Worm (Caenorhabditis elegans) whole organism, L1 larva: ENCODE data around the gene sms-1.

ENCODE experiments used
- C16A3.4 ChIP-seq: fragments of 150-350 bp; optimal IDR thresholded peaks from 2 replicates; lab custom pipeline; 2014; ENCODE audit warnings: missing biosample characterization, missing genetic modification characterization
- C34B4.2 ChIP-seq: sonication (generic microtip); optimal IDR thresholded peaks from 2 replicates; lab custom pipeline; 2017; ENCODE audit warnings: mild to moderate bottlenecking, missing genetic modification characterization, missing compliant biosample characterization
- Y116A8C.19 ChIP-seq: sonication (generic microtip); optimal IDR thresholded peaks from 2 replicates; lab custom pipeline; 2016; ENCODE audit warnings: missing compliant biosample characterization, missing genetic modification characterization, borderline replicate concordance
- aha-1 ChIP-seq: fragments of 150-350 bp; optimal IDR thresholded peaks from 2 replicates; lab custom pipeline; 2014; ENCODE audit warnings: missing biosample characterization, missing genetic modification characterization
- ama-1 ChIP-seq: fragments of 150-350 bp; optimal IDR thresholded peaks from 2 replicates; lab custom pipeline; 2014
- blmp-1 ChIP-seq: fragments of 150-350 bp; optimal IDR thresholded peaks from 2 replicates; lab custom pipeline; 2014; ENCODE audit warnings: missing biosample characterization, missing genetic modification characterization
- ceh-82 ChIP-seq, 3 experiments: fragments of 150-350 bp in 1 of 3; sonication (generic microtip) in 2 of 3; optimal IDR thresholded peaks; 2 replicates each; lab custom pipeline; 2014 to 2017; ENCODE audit warnings: missing biosample characterization in 3 of 3, missing genetic modification characterization in 3 of 3
- dpl-1 ChIP-seq, 3 experiments: fragments of 150-350 bp in 2 of 3; sonication (generic microtip) in 1 of 3; optimal IDR thresholded peaks; 2 replicates each; lab custom pipeline; 2014 to 2017; ENCODE audit warnings: missing biosample characterization in 3 of 3, missing genetic modification characterization in 3 of 3, missing genetic modification reagents in 3 of 3
- dsc-1 ChIP-seq: sonication (generic microtip); optimal IDR thresholded peaks from 2 replicates; lab custom pipeline; 2016; ENCODE audit warnings: mild to moderate bottlenecking, missing genetic modification characterization, missing compliant biosample characterization
- efl-1 ChIP-seq, 4 experiments: fragments of 150-350 bp; optimal IDR thresholded peaks in 3 of 4; peaks in 1 of 4; 1 replicate in 1 of 4; 2 replicates in 3 of 4; lab custom pipeline; 2014; ENCODE audit warnings: missing biosample characterization in 2 of 4, missing genetic modification characterization in 2 of 4, missing genetic modification reagents in 2 of 4
- efl-3 ChIP-seq: fragments of 200-800 bp; sonication (Bioruptor generic); optimal IDR thresholded peaks from 2 replicates; lab custom pipeline; 2018; ENCODE audit warnings: mild to moderate bottlenecking, missing genetic modification characterization, missing compliant biosample characterization
- egl-27 ChIP-seq, 2 experiments: fragments of 150-350 bp in 1 of 2; sonication (generic microtip); optimal IDR thresholded peaks; 3 replicates each; lab custom pipeline; 2017 to 2018; ENCODE audit warnings: missing biosample characterization in 2 of 2, missing genetic modification characterization in 2 of 2, missing genetic modification reagents in 2 of 2
- elt-2 ChIP-seq: sonication (generic microtip); optimal IDR thresholded peaks from 2 replicates; lab custom pipeline; 2016; ENCODE audit warnings: missing genetic modification characterization, mild to moderate bottlenecking, inconsistent platforms, missing compliant biosample characterization, missing genetic modification reagents
- elt-3 ChIP-seq, 6 experiments: fragments of 150-350 bp in 1 of 6; sonication (generic microtip); optimal IDR thresholded peaks; 2 replicates each; lab custom pipeline; 2017 to 2018; ENCODE audit warnings: missing biosample characterization in 6 of 6, missing genetic modification characterization in 6 of 6, inconsistent platforms in 1 of 6
- fkh-8 ChIP-seq: sonication (generic microtip); optimal IDR thresholded peaks from 2 replicates; lab custom pipeline; 2016; ENCODE audit warnings: mild to moderate bottlenecking, missing genetic modification characterization, missing compliant biosample characterization
- grh-1 ChIP-seq: fragments of 200-800 bp; sonication (Bioruptor generic); IDR thresholded peaks from 2 replicates; pipeline ENCODE4 v1.3.6; 2022; ENCODE audit warnings: missing genetic modification reagents, missing genetic modification characterization, missing compliant biosample characterization
- isw-1 ChIP-seq: fragments of 200-800 bp; sonication (Bioruptor generic); IDR thresholded peaks from 2 replicates; pipeline ENCODE4 v1.3.6; 2022; ENCODE audit warnings: missing genetic modification characterization, missing compliant biosample characterization
- lin-14 ChIP-seq: fragments of 200-800 bp; sonication (Bioruptor generic); optimal IDR thresholded peaks from 2 replicates; lab custom pipeline; 2018; ENCODE audit warnings: mild to moderate bottlenecking, missing genetic modification characterization, moderate library complexity, missing compliant biosample characterization
- lin-15B ChIP-seq: fragments of 150-350 bp; sonication (generic microtip); optimal IDR thresholded peaks from 3 replicates; lab custom pipeline; 2014; ENCODE audit warnings: missing biosample characterization, missing genetic modification characterization
- lin-35 ChIP-seq, 2 experiments: fragments of 150-350 bp; optimal IDR thresholded peaks; 2 replicates each; lab custom pipeline; 2014; ENCODE audit warnings: missing biosample characterization in 2 of 2, missing genetic modification characterization in 2 of 2, missing genetic modification reagents in 2 of 2
- lir-3 ChIP-seq: sonication (generic microtip); optimal IDR thresholded peaks from 2 replicates; lab custom pipeline; 2016; ENCODE audit warnings: mild to moderate bottlenecking, missing genetic modification characterization, moderate library complexity, missing compliant biosample characterization; ENCODE audit not compliant: poor library complexity
- lsy-2 ChIP-seq, 2 experiments: fragments of 150-350 bp; optimal IDR thresholded peaks; 2 replicates each; lab custom pipeline; 2014; ENCODE audit warnings: missing biosample characterization in 2 of 2, missing genetic modification characterization in 2 of 2
- mab-9 ChIP-seq: fragments of 200-800 bp; sonication (Bioruptor generic); IDR thresholded peaks from 2 replicates; pipeline ENCODE4 v1.3.6; 2022; ENCODE audit warnings: missing genetic modification reagents, missing genetic modification characterization, missing compliant biosample characterization
- mdl-1 ChIP-seq, 2 experiments: fragments of 150-350 bp; optimal IDR thresholded peaks; 2 replicates each; lab custom pipeline; 2014 to 2017; ENCODE audit warnings: missing biosample characterization in 2 of 2, missing genetic modification characterization in 2 of 2, inconsistent platforms in 1 of 2
- mep-1 ChIP-seq: fragments of 150-350 bp; optimal IDR thresholded peaks from 2 replicates; lab custom pipeline; 2014; ENCODE audit warnings: missing biosample characterization, missing genetic modification characterization
- nhr-12 ChIP-seq: sonication (generic microtip); optimal IDR thresholded peaks from 2 replicates; lab custom pipeline; 2017; ENCODE audit warnings: missing biosample characterization, missing genetic modification characterization
- nhr-19 ChIP-seq: fragments of 200-800 bp; sonication (Bioruptor generic); conservative IDR thresholded peaks from 2 replicates; pipeline ENCODE4 v1.3.6; 2022; ENCODE audit warnings: missing genetic modification characterization, missing compliant biosample characterization
- nhr-20 ChIP-seq: sonication (generic microtip); optimal IDR thresholded peaks from 2 replicates; lab custom pipeline; 2016; ENCODE audit warnings: mild to moderate bottlenecking, missing genetic modification characterization, missing compliant biosample characterization
- nhr-237 ChIP-seq: fragments of 150-350 bp; optimal IDR thresholded peaks from 2 replicates; lab custom pipeline; 2014; ENCODE audit warnings: missing biosample characterization, missing genetic modification characterization
- nhr-47 ChIP-seq: sonication (generic microtip); optimal IDR thresholded peaks from 2 replicates; lab custom pipeline; 2016; ENCODE audit warnings: mild to moderate bottlenecking, missing genetic modification characterization, moderate library complexity, missing compliant biosample characterization
- nhr-71 ChIP-seq: sonication (generic microtip); optimal IDR thresholded peaks from 2 replicates; lab custom pipeline; 2016; ENCODE audit warnings: mild to moderate bottlenecking, missing genetic modification characterization, moderate library complexity, missing compliant biosample characterization
- nhr-76 ChIP-seq: sonication (generic microtip); optimal IDR thresholded peaks from 2 replicates; lab custom pipeline; 2017; ENCODE audit warnings: missing biosample characterization, missing genetic modification characterization
- nhr-84 ChIP-seq: sonication (generic microtip); optimal IDR thresholded peaks from 2 replicates; lab custom pipeline; 2017; ENCODE audit warnings: missing biosample characterization, missing genetic modification characterization
- nhr-85 ChIP-seq: sonication (generic microtip); peaks from one replicate; lab custom pipeline; 2016; ENCODE audit warnings: missing genetic modification characterization, inconsistent platforms, missing compliant biosample characterization
- nhr-90 ChIP-seq: sonication (generic microtip); optimal IDR thresholded peaks from 2 replicates; lab custom pipeline; 2016; ENCODE audit warnings: mild to moderate bottlenecking, missing genetic modification characterization, missing compliant biosample characterization; ENCODE audit not compliant: poor library complexity
- pax-3 ChIP-seq: fragments of 200-800 bp; sonication (Bioruptor generic); optimal IDR thresholded peaks from 2 replicates; lab custom pipeline; 2018; ENCODE audit warnings: mild to moderate bottlenecking, missing genetic modification characterization, moderate library complexity, missing compliant biosample characterization
- pqm-1 ChIP-seq: sonication (generic microtip); optimal IDR thresholded peaks from 3 replicates; lab custom pipeline; 2017; ENCODE audit warnings: missing biosample characterization, missing genetic modification characterization
- snu-23 ChIP-seq: sonication (generic microtip); optimal IDR thresholded peaks from 2 replicates; lab custom pipeline; 2016; ENCODE audit warnings: missing genetic modification characterization, missing compliant biosample characterization
- sptf-1 ChIP-seq: fragments of 150-350 bp; optimal IDR thresholded peaks from 2 replicates; lab custom pipeline; 2014; ENCODE audit warnings: missing biosample characterization, missing genetic modification characterization
- sup-37 ChIP-seq: fragments of 200-800 bp; sonication (Bioruptor generic); optimal IDR thresholded peaks from 2 replicates; lab custom pipeline; 2018; ENCODE audit warnings: mild to moderate bottlenecking, missing genetic modification characterization, missing compliant biosample characterization
- tbx-2 ChIP-seq: sonication (generic microtip); optimal IDR thresholded peaks from 2 replicates; lab custom pipeline; 2016; ENCODE audit warnings: missing genetic modification characterization, missing compliant biosample characterization
- tlp-1 ChIP-seq: fragments of 150-350 bp; optimal IDR thresholded peaks from 2 replicates; lab custom pipeline; 2014; ENCODE audit warnings: missing biosample characterization, missing genetic modification characterization
- unc-86 ChIP-seq: sonication (generic microtip); optimal IDR thresholded peaks from 2 replicates; lab custom pipeline; 2016; ENCODE audit warnings: missing genetic modification characterization, missing compliant biosample characterization
- zag-1 ChIP-seq: fragments of 150-350 bp; optimal IDR thresholded peaks from 2 replicates; lab custom pipeline; 2014; ENCODE audit warnings: missing biosample characterization, missing genetic modification characterization
- zip-4 ChIP-seq: fragments of 200-800 bp; sonication (Bioruptor generic); optimal IDR thresholded peaks from 2 replicates; lab custom pipeline; 2018; ENCODE audit warnings: mild to moderate bottlenecking, missing genetic modification characterization, moderate library complexity, missing compliant biosample characterization

Gene sms-1

DNA sequence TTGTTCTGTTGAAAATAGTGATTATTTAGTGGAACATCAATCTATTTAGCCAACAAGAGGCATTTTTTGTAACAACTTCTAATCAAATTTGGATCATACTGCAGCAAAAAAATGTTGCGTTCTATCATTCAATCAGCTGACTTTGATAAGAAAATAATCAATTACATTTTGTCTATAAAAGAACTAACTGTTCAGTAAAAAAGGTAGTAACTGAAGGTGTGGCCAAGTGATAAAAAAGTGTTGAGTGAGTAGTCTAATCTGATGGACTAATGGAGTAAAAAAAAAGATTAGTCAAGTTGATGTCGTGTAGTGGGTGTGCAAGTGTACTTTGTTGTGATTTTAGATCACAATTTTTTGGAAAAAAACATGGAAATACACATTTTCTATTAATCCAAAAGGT is 5.6 kb downstream of the sms-1 start (continued):
- no peak for TF ChIP-seq nhr-19 (GFP tag; lab: Robert Waterston, UW)
- TF ChIP-seq dsc-1 (tag; lab: Kevin White, UChicago), result no peak
- no peak for TF ChIP-seq nhr-12

DNA sequence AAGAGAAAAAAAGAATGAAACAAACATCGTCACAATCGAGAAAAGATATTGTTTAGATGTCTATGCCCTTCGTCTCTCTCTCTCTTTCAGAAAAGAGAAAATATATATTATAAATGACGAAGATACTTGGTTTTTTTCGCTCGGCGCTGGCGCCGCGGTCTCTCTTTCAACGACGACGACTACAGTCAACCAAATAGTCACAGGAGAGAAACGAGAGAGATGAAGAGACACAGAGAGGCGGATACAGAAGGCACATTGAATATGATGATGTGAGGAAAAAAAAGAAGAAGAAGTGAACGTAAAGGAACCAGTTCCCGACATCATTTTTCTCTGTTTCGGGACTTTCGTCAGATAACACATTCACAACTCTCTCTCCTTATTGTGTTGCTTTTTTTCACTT is 6.6 kb downstream of the sms-1 start:
- TF ChIP-seq egl-27 (tag; optimal IDR thresholded peaks at IDR 0.05; lab: Kevin White, UChicago) (no peak), nhr-90 (peak; percentile 69), tbx-2 (tag; lab: Kevin White, UChicago) (peak; percentile 25), dpl-1 (GFP tag; optimal IDR thresholded peaks at IDR 0.05; lab: Kevin White, UChicago) (peak in 1 of 3 experiments; percentile 3), fkh-8 (no peak), nhr-71 (tag; lab: Kevin White, UChicago) (peak; percentile 74), nhr-19 (GFP tag; lab: Robert Waterston, UW) (peak; percentile 36; the same call in 1 of the 2 replicates), elt-3 (tag; optimal IDR thresholded peaks at IDR 0.05; lab: Kevin White, UChicago) (peak in 3 of 6 experiments; percentile 11 to 74 (median 67)), ceh-82 (tag; optimal IDR thresholded peaks at IDR 0.05; lab: Kevin White, UChicago) (no peak), mdl-1 (tag; optimal IDR thresholded peaks at IDR 0.05; lab: Kevin White, UChicago) (no peak), mep-1 (tag; lab: Kevin White, UChicago) (peak; percentile 33), efl-1 (optimal IDR thresholded peaks at IDR 0.05; lab: Kevin White, UChicago) (peak in 1 of 2 experiments; percentile 0), efl-1 (GFP tag; optimal IDR thresholded peaks at IDR 0.05 in 1 of 2; lab: Kevin White, UChicago) (peak in 1 of 2 experiments; percentile 35), zip-4 (no peak), lir-3 (no peak), nhr-237 (tag; lab: Kevin White, UChicago) (no peak), lin-14 (peak; percentile 85), lsy-2 (tag; optimal IDR thresholded peaks at IDR 0.05; lab: Kevin White, UChicago) (peak in 1 of 2 experiments; percentile 60), nhr-20 (tag; lab: Kevin White, UChicago) (peak; percentile 83), nhr-12 (no peak), nhr-85 (peak; percentile 98), isw-1 (GFP tag; lab: Robert Waterston, UW) (no peak), grh-1 (GFP tag; lab: Robert Waterston, UW) (peak; percentile 46; the same call in 1 of the 2 replicates), nhr-76 (no peak), blmp-1 (tag; lab: Kevin White, UChicago) (peak; percentile 94), lin-35 (GFP tag; optimal IDR thresholded peaks at IDR 0.05; lab: Kevin White, UChicago) (peak; percentile 9 to 54), nhr-47 (tag; lab: Kevin White, UChicago) (peak; percentile 33), snu-23 (GFP tag; lab: Kevin White, UChicago) (peak; percentile 60), nhr-84 (tag; lab: Kevin White, UChicago) (no peak)

DNA sequence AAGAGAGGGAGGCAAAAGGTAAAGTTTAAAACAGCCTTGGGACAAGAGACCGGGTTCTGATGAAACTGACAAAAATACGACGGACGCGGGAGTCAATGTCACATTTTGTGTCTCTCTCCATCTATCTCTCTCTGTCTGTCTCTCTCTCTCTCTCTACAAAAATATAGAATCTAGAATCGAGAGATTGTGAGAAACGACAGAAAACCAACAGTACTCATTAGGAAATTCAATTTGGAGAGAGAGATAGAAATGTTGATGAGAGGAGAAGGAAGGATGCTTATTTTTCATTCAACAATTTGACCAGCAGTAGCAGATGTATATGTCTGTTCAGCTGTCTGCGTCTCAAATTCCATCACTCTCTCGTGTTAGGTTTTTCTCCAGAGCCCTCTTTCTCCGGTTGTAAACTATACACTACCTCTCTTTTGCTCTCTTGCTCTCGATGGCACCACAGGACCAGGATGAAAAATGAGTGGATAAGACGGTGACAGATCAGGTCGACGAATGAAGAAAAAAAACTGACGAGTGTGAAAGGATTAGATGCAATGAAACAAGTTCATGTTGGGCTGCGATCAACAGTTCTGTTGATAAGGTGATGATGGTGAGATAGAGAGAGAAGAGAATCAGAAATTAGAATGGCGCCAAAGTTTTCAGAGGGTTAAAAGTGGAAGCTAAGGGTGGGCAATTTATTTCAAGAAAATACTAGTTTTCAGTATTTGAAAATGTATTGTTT is 8.2 kb downstream of the sms-1 start:
- peak in 5 of 6 experiments; percentile 1 to 84 (median 64) for TF ChIP-seq elt-3 (tag; optimal IDR thresholded peaks at IDR 0.05; lab: Kevin White, UChicago)
- TF ChIP-seq dpl-1 (GFP tag; optimal IDR thresholded peaks at IDR 0.05; lab: Kevin White, UChicago), result peak in 2 of 3 experiments; percentile 15 to 18
- TF ChIP-seq elt-2 (tag; lab: Kevin White, UChicago), result no peak
- no peak for TF ChIP-seq fkh-8
- TF ChIP-seq aha-1 (tag; lab: Kevin White, UChicago), result no peak
- no peak for TF ChIP-seq C34B4.2 (tag; lab: Kevin White, UChicago)
- peak; percentile 90 for TF ChIP-seq lin-14
- no peak for TF ChIP-seq nhr-84 (tag; lab: Kevin White, UChicago)
- no peak for TF ChIP-seq lin-15B
- TF ChIP-seq nhr-90, result peak; percentile 53
- peak; percentile 69 for TF ChIP-seq C16A3.4
- TF ChIP-seq efl-3 (GFP tag; lab: Kevin White, UChicago), result peak; percentile 3
- peak; percentile 17 for TF ChIP-seq lir-3
- TF ChIP-seq pax-3 (tag; lab: Kevin White, UChicago), result no peak
- TF ChIP-seq ama-1 (lab: Kevin White, UChicago), result no peak
- no peak for TF ChIP-seq mab-9 (GFP tag; lab: Robert Waterston, UW)
- peak; percentile 28 to 33 for TF ChIP-seq efl-1 (optimal IDR thresholded peaks at IDR 0.05; lab: Kevin White, UChicago)
- peak in 1 of 2 experiments; percentile 87 for TF ChIP-seq efl-1 (GFP tag; optimal IDR thresholded peaks at IDR 0.05 in 1 of 2; lab: Kevin White, UChicago)
- TF ChIP-seq Y116A8C.19 (tag; lab: Kevin White, UChicago), result no peak
- TF ChIP-seq sup-37, result no peak
- TF ChIP-seq unc-86 (tag; lab: Kevin White, UChicago), result no peak
- TF ChIP-seq nhr-85, result peak; percentile 98
- peak; percentile 73 for TF ChIP-seq mep-1 (tag; lab: Kevin White, UChicago)
- no peak for TF ChIP-seq nhr-12
- no peak for TF ChIP-seq pqm-1
- no peak for TF ChIP-seq zag-1 (tag; lab: Kevin White, UChicago)
- TF ChIP-seq tlp-1, result no peak
- no peak for TF ChIP-seq sptf-1 (tag; lab: Kevin White, UChicago)
